Fruit fly (Drosophila melanogaster) whole organism, embryonic: ENCODE measurements around the gene CG4615.

Experiments
- Aef1 ChIP-seq: fragments of 200-800 bp; sonication (Bioruptor generic); IDR thresholded peaks from 3 replicates; pipeline ENCODE4 v1.3.6; 2022; ENCODE audit warnings: missing biosample characterization, missing genetic modification characterization
- Bdp1 ChIP-seq: fragments of 200-800 bp; sonication (Bioruptor generic); optimal IDR thresholded peaks from 3 replicates; lab custom pipeline; 2016; ENCODE audit warnings: missing biosample characterization, missing genetic modification characterization
- Blimp-1 ChIP-seq: fragments of 200-800 bp; sonication (Bioruptor generic); optimal IDR thresholded peaks from 3 replicates; lab custom pipeline; 2018; ENCODE audit warnings: missing biosample characterization, missing genetic modification characterization, mild to moderate bottlenecking, moderate library complexity, missing genetic modification reagents
- CG10366 ChIP-seq: fragments of 200-800 bp; sonication (Bioruptor generic); IDR thresholded peaks from 2 replicates; pipeline ENCODE4 v1.3.6; 2022; ENCODE audit warnings: missing biosample characterization, missing genetic modification characterization
- CG10959 ChIP-seq: fragments of 200-800 bp; sonication (Bioruptor generic); IDR thresholded peaks from 2 replicates; pipeline ENCODE4 v1.3.6; 2022; ENCODE audit warnings: missing biosample characterization, missing genetic modification characterization
- CG11456 ChIP-seq: fragments of 200-800 bp; sonication (Bioruptor generic); IDR thresholded peaks from 3 replicates; pipeline ENCODE4 v1.3.6; 2022; ENCODE audit warnings: missing biosample characterization, missing genetic modification characterization
- CG11695 ChIP-seq: fragments of 200-800 bp; sonication (Bioruptor generic); IDR thresholded peaks from 3 replicates; pipeline ENCODE4 v1.3.6; 2022; ENCODE audit warnings: missing biosample characterization, missing genetic modification characterization
- CG11723 ChIP-seq: fragments of 200-800 bp; sonication (Bioruptor generic); optimal IDR thresholded peaks from 2 replicates; lab custom pipeline; 2017; ENCODE audit warnings: missing biosample characterization, mild to moderate bottlenecking, missing genetic modification characterization
- CG12942 ChIP-seq: fragments of 200-800 bp; sonication (Bioruptor generic); optimal IDR thresholded peaks from 3 replicates; lab custom pipeline; 2016; ENCODE audit warnings: missing biosample characterization, missing genetic modification characterization
- CG1529 ChIP-seq: fragments of 200-800 bp; sonication (Bioruptor generic); optimal IDR thresholded peaks from 3 replicates; lab custom pipeline; 2018; ENCODE audit warnings: missing biosample characterization, missing genetic modification characterization
- CG18262 ChIP-seq: fragments of 200-800 bp; optimal IDR thresholded peaks from 3 replicates; lab custom pipeline; 2019; ENCODE audit warnings: missing biosample characterization, mild to moderate bottlenecking, missing genetic modification characterization, moderate library complexity
- CG2889 ChIP-seq: fragments of 200-800 bp; sonication (Bioruptor generic); IDR thresholded peaks from 3 replicates; pipeline ENCODE4 v1.3.6; 2022; ENCODE audit warnings: missing biosample characterization, missing genetic modification characterization
- CG6765 ChIP-seq: fragments of 200-800 bp; sonication (Bioruptor generic); optimal IDR thresholded peaks from 3 replicates; lab custom pipeline; 2017; ENCODE audit warnings: missing biosample characterization, mild to moderate bottlenecking, missing genetic modification characterization
- CG7745 ChIP-seq: fragments of 200-800 bp; sonication (Bioruptor generic); optimal IDR thresholded peaks from 2 replicates; lab custom pipeline; 2018; ENCODE audit warnings: missing biosample characterization, mild to moderate bottlenecking, missing genetic modification characterization, moderate library complexity
- CG7987 ChIP-seq: fragments of 200-800 bp; sonication (Bioruptor generic); optimal IDR thresholded peaks from 2 replicates; lab custom pipeline; 2018; ENCODE audit warnings: missing biosample characterization, mild to moderate bottlenecking, missing genetic modification characterization, moderate library complexity
- CG8281 ChIP-seq: fragments of 200-800 bp; sonication (Bioruptor generic); optimal IDR thresholded peaks from 2 replicates; lab custom pipeline; 2018; ENCODE audit warnings: missing biosample characterization, mild to moderate bottlenecking, missing genetic modification characterization, moderate library complexity
- CG8924 ChIP-seq: fragments of 200-800 bp; optimal IDR thresholded peaks from 3 replicates; lab custom pipeline; 2019; ENCODE audit warnings: missing biosample characterization, mild to moderate bottlenecking, missing genetic modification characterization, moderate library complexity
- CG9817 ChIP-seq: fragments of 200-800 bp; sonication (Bioruptor generic); optimal IDR thresholded peaks from 2 replicates; lab custom pipeline; 2018; ENCODE audit warnings: missing biosample characterization, mild to moderate bottlenecking, missing genetic modification characterization, moderate library complexity
- CG9932 ChIP-seq: fragments of 200-800 bp; sonication (Bioruptor generic); IDR thresholded peaks from 2 replicates; pipeline ENCODE4 v1.3.6; 2022; ENCODE audit warnings: missing biosample characterization, missing genetic modification characterization
- Dad ChIP-seq: fragments of 200-800 bp; sonication (Bioruptor generic); optimal IDR thresholded peaks from 3 replicates; lab custom pipeline; 2016; ENCODE audit warnings: missing biosample characterization, missing genetic modification characterization
- Deaf1 ChIP-seq: fragments of 200-800 bp; optimal IDR thresholded peaks from 3 replicates; lab custom pipeline; 2019; ENCODE audit warnings: missing biosample characterization, mild to moderate bottlenecking, missing genetic modification characterization, moderate library complexity
- E2f1 ChIP-seq: fragments of 200-800 bp; sonication (Bioruptor generic); IDR thresholded peaks from 2 replicates; pipeline ENCODE4 v1.3.6; 2022; ENCODE audit warnings: missing biosample characterization, missing genetic modification characterization
- E2f2 ChIP-seq: fragments of 200-800 bp; sonication (Bioruptor generic); IDR thresholded peaks from 2 replicates; pipeline ENCODE4 v1.3.6; 2022; ENCODE audit warnings: missing biosample characterization, missing genetic modification characterization
- Fer1 ChIP-seq: fragments of 200-800 bp; sonication (Bioruptor generic); optimal IDR thresholded peaks from 2 replicates; lab custom pipeline; 2017; ENCODE audit warnings: missing biosample characterization, mild to moderate bottlenecking, missing genetic modification characterization
- H15 ChIP-seq: fragments of 200-800 bp; sonication (Bioruptor generic); IDR thresholded peaks from 3 replicates; pipeline ENCODE4 v1.3.6; 2022; ENCODE audit warnings: missing biosample characterization, missing genetic modification characterization
- Myb ChIP-seq: fragments of 200-800 bp; sonication (Bioruptor generic); optimal IDR thresholded peaks from 2 replicates; lab custom pipeline; 2016; ENCODE audit warnings: missing biosample characterization, missing genetic modification characterization
- Ravus ChIP-seq: fragments of 200-800 bp; sonication (Bioruptor generic); IDR thresholded peaks from 2 replicates; pipeline ENCODE4 v1.3.6; 2022; ENCODE audit warnings: missing biosample characterization, missing genetic modification characterization
- Sox100B ChIP-seq: fragments of 200-800 bp; sonication (Bioruptor generic); optimal IDR thresholded peaks from 3 replicates; lab custom pipeline; 2018; ENCODE audit warnings: missing biosample characterization, mild to moderate bottlenecking, missing genetic modification characterization
- Sox102F ChIP-seq: fragments of 200-800 bp; sonication (Bioruptor generic); optimal IDR thresholded peaks from 2 replicates; lab custom pipeline; 2018; ENCODE audit warnings: missing biosample characterization, mild to moderate bottlenecking, missing genetic modification characterization, moderate library complexity
- ac ChIP-seq: fragments of 200-800 bp; sonication (Bioruptor generic); optimal IDR thresholded peaks from 3 replicates; lab custom pipeline; 2017; ENCODE audit warnings: missing biosample characterization, mild to moderate bottlenecking, missing genetic modification characterization
- al ChIP-seq: fragments of 200-800 bp; sonication (Bioruptor generic); IDR thresholded peaks from 2 replicates; pipeline ENCODE4 v1.3.6; 2022; ENCODE audit warnings: missing biosample characterization, missing genetic modification characterization
- bab2 ChIP-seq: fragments of 200-800 bp; sonication (Bioruptor generic); optimal IDR thresholded peaks from 2 replicates; lab custom pipeline; 2016; ENCODE audit warnings: missing biosample characterization, missing genetic modification characterization
- chn ChIP-seq: fragments of 200-800 bp; sonication (Bioruptor generic); optimal IDR thresholded peaks from 2 replicates; lab custom pipeline; 2016; ENCODE audit warnings: missing biosample characterization, missing genetic modification characterization
- danr ChIP-seq: fragments of 200-800 bp; sonication (Bioruptor generic); IDR thresholded peaks from 2 replicates; pipeline ENCODE4 v1.3.6; 2022; ENCODE audit warnings: missing biosample characterization, missing genetic modification characterization
- dimm ChIP-seq: fragments of 200-800 bp; sonication (Bioruptor generic); IDR thresholded peaks from 2 replicates; pipeline ENCODE4 v1.3.6; 2022; ENCODE audit warnings: missing biosample characterization, missing genetic modification characterization
- disco-r ChIP-seq: fragments of 200-800 bp; sonication (Bioruptor generic); optimal IDR thresholded peaks from 2 replicates; lab custom pipeline; 2016; ENCODE audit warnings: missing biosample characterization, missing genetic modification characterization
- dpn ChIP-seq, 2 experiments: fragments of 200-800 bp; sonication (Bioruptor generic); optimal IDR thresholded peaks; 3 replicates each; lab custom pipeline; 2016; ENCODE audit warnings: missing biosample characterization in 2 of 2, missing genetic modification characterization in 2 of 2
- grau ChIP-seq: fragments of 200-800 bp; optimal IDR thresholded peaks from 3 replicates; lab custom pipeline; 2019; ENCODE audit warnings: missing biosample characterization, mild to moderate bottlenecking, missing genetic modification characterization, moderate library complexity
- jigr1 ChIP-seq: fragments of 200-800 bp; sonication (Bioruptor generic); IDR thresholded peaks from 3 replicates; pipeline ENCODE4 v1.3.6; 2022; ENCODE audit warnings: missing biosample characterization, missing genetic modification characterization
- knrl ChIP-seq: fragments of 200-800 bp; sonication (Bioruptor generic); IDR thresholded peaks from 3 replicates; pipeline ENCODE4 v1.3.6; 2022; ENCODE audit warnings: missing biosample characterization, missing genetic modification characterization; ENCODE audit not compliant: partially characterized antibody
- otp ChIP-seq: fragments of 200-800 bp; sonication (Bioruptor generic); IDR thresholded peaks from 3 replicates; pipeline ENCODE4, ENCODE4 v1.3.6; 2022; ENCODE audit warnings: missing biosample characterization, missing genetic modification characterization
- prd ChIP-seq, 3 experiments: fragments of >200 bp in 2 of 3; fragments of 200-800 bp in 1 of 3; sonication (Bioruptor generic) in 1 of 3; optimal IDR thresholded peaks in 2 of 3; IDR thresholded peaks in 1 of 3; 2 replicates in 2 of 3; 3 replicates in 1 of 3; pipeline versions ENCODE4 v1.3.6 to Lab custom; 2017 to 2022; ENCODE audit warnings: missing biosample characterization in 1 of 3, missing genetic modification characterization in 1 of 3
- repo ChIP-seq: fragments of 200-800 bp; sonication (Bioruptor generic); optimal IDR thresholded peaks from 2 replicates; lab custom pipeline; 2016; ENCODE audit warnings: missing biosample characterization, missing genetic modification characterization
- shn ChIP-seq: fragments of 200-800 bp; sonication (Bioruptor generic); optimal IDR thresholded peaks from 3 replicates; lab custom pipeline; 2016; ENCODE audit warnings: missing biosample characterization, missing genetic modification characterization
- sr ChIP-seq: fragments of 200-800 bp; sonication (Bioruptor generic); IDR thresholded peaks from 3 replicates; pipeline ENCODE4 v1.3.6; 2022; ENCODE audit warnings: missing biosample characterization, missing genetic modification characterization
- tio ChIP-seq: fragments of 200-800 bp; sonication (Bioruptor generic); optimal IDR thresholded peaks from 2 replicates; lab custom pipeline; 2017; ENCODE audit warnings: missing biosample characterization, missing genetic modification characterization, inconsistent platforms
- tup ChIP-seq: fragments of 200-800 bp; sonication (Bioruptor generic); optimal IDR thresholded peaks from 2 replicates; lab custom pipeline; 2016; ENCODE audit warnings: missing biosample characterization, mild to moderate bottlenecking, missing genetic modification characterization, moderate library complexity
- vfl ChIP-seq: fragments of 200-800 bp; sonication (Bioruptor generic); optimal IDR thresholded peaks from 2 replicates; lab custom pipeline; 2016; ENCODE audit warnings: missing biosample characterization, missing genetic modification characterization
- vvl ChIP-seq: fragments of 200-800 bp; sonication (Bioruptor generic); IDR thresholded peaks from 2 replicates; pipeline ENCODE4 v1.3.6; 2022; ENCODE audit warnings: missing biosample characterization, missing genetic modification characterization
- zen2 ChIP-seq: fragments of 200-800 bp; sonication (Bioruptor generic); IDR thresholded peaks from 3 replicates; pipeline ENCODE4 v1.3.6; 2022; ENCODE audit warnings: missing biosample characterization, missing genetic modification characterization; ENCODE audit not compliant: partially characterized antibody

Gene CG4615

DNA sequence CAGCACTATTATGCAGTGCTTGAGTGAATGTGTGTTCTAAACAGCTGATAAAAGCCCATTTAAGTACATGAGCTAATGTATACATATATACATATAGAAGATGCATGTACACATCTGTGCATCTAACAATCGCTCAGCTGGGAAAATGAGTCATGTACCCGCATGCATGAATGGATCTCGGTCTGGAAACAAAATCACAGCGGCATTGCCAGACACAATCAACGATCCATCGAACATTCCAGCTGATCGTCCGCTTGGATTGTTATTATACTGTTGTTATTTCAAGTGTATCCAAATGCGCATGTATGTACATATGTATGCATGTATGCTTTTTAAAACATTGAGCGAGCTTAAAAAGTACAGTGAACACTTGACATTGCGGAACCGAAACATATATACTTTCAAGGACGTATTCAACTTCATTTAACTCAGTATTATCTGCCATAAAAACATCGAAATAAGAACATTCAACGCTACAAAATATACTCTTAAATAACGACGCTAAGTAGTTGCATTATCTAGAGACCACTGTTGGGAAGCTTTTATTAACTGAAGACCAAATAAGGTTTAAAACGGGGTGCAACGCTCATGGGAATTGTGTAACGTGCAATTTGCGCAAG lies 6.7 kb downstream of the CG4615 start (continued):
- TF ChIP-seq Ravus (GFP tag; lab: Robert Waterston, UW) (peak; percentile 41), CG18262 (tag; lab: Kevin White, UChicago) (peak; percentile 70), CG11695 (peak; percentile 63; the same call in 1 of the 3 replicates), jigr1 (GFP tag; lab: Robert Waterston, UW) (no peak), zen2 (no peak), CG8281 (tag; lab: Kevin White, UChicago) (peak; percentile 42), CG10366 (peak; percentile 70), Fer1 (GFP tag; lab: Kevin White, UChicago) (peak; percentile 82), otp (GFP tag; lab: Robert Waterston, UW) (peak; percentile 57; the same call in 1 of the 3 replicates), CG11456 (GFP tag; lab: Robert Waterston, UW) (peak; percentile 73; the same call in 2 of the 3 replicates), H15 (GFP tag; lab: Robert Waterston, UW) (peak; percentile 73), Myb (peak; percentile 52), Sox100B (GFP tag; lab: Kevin White, UChicago) (peak; percentile 79), CG9932 (GFP tag; lab: Robert Waterston, UW) (peak; percentile 64), shn (GFP tag; lab: Kevin White, UChicago) (peak; percentile 42), Bdp1 (peak; percentile 43), grau (tag; lab: Kevin White, UChicago) (peak; percentile 96), disco-r (GFP tag; lab: Kevin White, UChicago) (peak; percentile 6), CG2889 (GFP tag; lab: Robert Waterston, UW) (peak; percentile 54; the same call in 2 of the 3 replicates), CG7745 (tag; lab: Kevin White, UChicago) (no peak), CG7987 (GFP tag; lab: Kevin White, UChicago) (no peak), CG11723 (GFP tag; lab: Kevin White, UChicago) (peak; percentile 66), CG6765 (GFP tag; lab: Kevin White, UChicago) (peak; percentile 35), CG1529 (GFP tag; lab: Kevin White, UChicago) (peak; percentile 59), Dad (GFP tag; lab: Kevin White, UChicago) (peak; percentile 46), vvl (GFP tag; lab: Robert Waterston, UW) (peak; percentile 90), knrl (GFP tag; lab: Robert Waterston, UW) (no peak), Blimp-1 (GFP tag; lab: Kevin White, UChicago) (peak; percentile 74), repo (peak; percentile 66), tio (GFP tag; lab: Kevin White, UChicago) (peak; percentile 55), chn (peak; percentile 62), prd (optimal IDR thresholded peaks at IDR 0.05; lab: Kevin White, UChicago) (no peak), prd (GFP tag; IDR thresholded peaks at IDR 0.05; lab: Robert Waterston, UW) (peak; percentile 83), al (GFP tag; lab: Robert Waterston, UW) (peak; percentile 58), CG8924 (tag; lab: Kevin White, UChicago) (peak; percentile 79), tup (GFP tag; lab: Kevin White, UChicago) (no peak), dpn (GFP tag; optimal IDR thresholded peaks at IDR 0.05; lab: Kevin White, UChicago) (peak; percentile 65 to 82), CG9817 (peak; percentile 86), Deaf1 (tag; lab: Kevin White, UChicago) (peak; percentile 40), sr (GFP tag; lab: Robert Waterston, UW) (peak; percentile 57; the same call in 1 of the 3 replicates), bab2 (GFP tag; lab: Kevin White, UChicago) (peak; percentile 70), E2f2 (GFP tag; lab: Robert Waterston, UW) (peak; percentile 37; the same call in 1 of the 2 replicates), danr (0 out of 2 replicates have a peak, but pooled peaks have one; percentile 37), E2f1 (GFP tag; lab: Robert Waterston, UW) (peak; percentile 78), vfl (GFP tag; lab: Kevin White, UChicago) (no peak), Aef1 (peak; percentile 67; the same call in 2 of the 3 replicates), CG10959 (GFP tag; lab: Robert Waterston, UW) (no peak), CG12942 (GFP tag; lab: Kevin White, UChicago) (peak; percentile 68), Sox102F (GFP tag; lab: Kevin White, UChicago) (peak; percentile 89), ac (GFP tag; lab: Kevin White, UChicago) (no peak), dimm (GFP tag; lab: Robert Waterston, UW) (0 out of 2 replicates have a peak, but pooled peaks have one; percentile 19)
